Worm (Caenorhabditis elegans) whole organism, L2 larva: Measurements from ENCODE around the gene R08C7.1.

Source experiments
- ceh-82 ChIP-seq: fragments of 150-350 bp; optimal IDR thresholded peaks from 2 replicates; lab custom pipeline; 2014; ENCODE audit warnings: missing biosample characterization, missing genetic modification characterization
- lsy-2 ChIP-seq, 2 experiments: fragments of 150-350 bp in 1 of 2; sonication (generic microtip) in 1 of 2; optimal IDR thresholded peaks; 2 replicates each; lab custom pipeline; 2014 to 2017; ENCODE audit warnings: missing biosample characterization in 2 of 2, missing genetic modification characterization in 2 of 2
- peb-1 ChIP-seq: fragments of 150-350 bp; optimal IDR thresholded peaks from 2 replicates; lab custom pipeline; 2014; ENCODE audit warnings: missing biosample characterization, missing genetic modification characterization
- unc-62 ChIP-seq: fragments of 150-350 bp; optimal IDR thresholded peaks from 2 replicates; lab custom pipeline; 2014; ENCODE audit warnings: missing biosample characterization, missing genetic modification reagents, missing genetic modification characterization

ce11 chrIV:4477009-4477471, 25.4 kb downstream of the R08C7.1 start, which contains the start of gene M01H9.3:
- TF ChIP-seq peb-1 (no peak), ceh-82 (tag; lab: Kevin White, UChicago) (no peak), unc-62 (GFP tag; lab: Kevin White, UChicago) (no peak), lsy-2 (tag; optimal IDR thresholded peaks at IDR 0.05; lab: Kevin White, UChicago) (peak in 1 of 2 experiments; percentile 76)
